Fruit fly (Drosophila melanogaster): ENCODE data around the gene BTBD9.

The BTBD9 gene

dm6 chrX:10748647-10749046 lies 19.7 kb upstream of the BTBD9 start:
- TF ChIP-seq CG17801 (GFP tag; optimal IDR thresholded peaks at IDR 0.05; ENCODE audit: partially characterized antibody), result no peak

DNA sequence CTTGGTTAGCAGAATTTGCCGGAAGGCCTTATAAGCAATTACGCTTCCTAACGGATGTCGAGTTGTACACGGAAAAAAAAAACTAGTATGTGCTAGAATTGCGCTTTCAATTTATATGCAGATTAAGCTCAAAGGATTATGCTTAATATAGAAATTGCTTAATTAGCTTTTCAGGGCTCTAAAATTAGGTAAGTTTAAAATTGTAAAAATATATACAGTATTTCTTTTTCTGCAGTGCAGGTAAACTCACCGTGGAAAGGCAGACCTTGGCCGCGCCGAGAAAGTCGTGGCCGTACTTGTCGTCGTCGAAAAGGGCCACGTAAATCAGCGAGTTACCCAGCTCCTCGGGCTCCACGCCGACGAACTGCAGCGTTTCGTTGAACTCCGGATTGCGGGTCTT lies 17.7 kb upstream of the BTBD9 start:
- no peak for TF ChIP-seq CG17801 (GFP tag; optimal IDR thresholded peaks at IDR 0.05; ENCODE audit: partially characterized antibody)

DNA sequence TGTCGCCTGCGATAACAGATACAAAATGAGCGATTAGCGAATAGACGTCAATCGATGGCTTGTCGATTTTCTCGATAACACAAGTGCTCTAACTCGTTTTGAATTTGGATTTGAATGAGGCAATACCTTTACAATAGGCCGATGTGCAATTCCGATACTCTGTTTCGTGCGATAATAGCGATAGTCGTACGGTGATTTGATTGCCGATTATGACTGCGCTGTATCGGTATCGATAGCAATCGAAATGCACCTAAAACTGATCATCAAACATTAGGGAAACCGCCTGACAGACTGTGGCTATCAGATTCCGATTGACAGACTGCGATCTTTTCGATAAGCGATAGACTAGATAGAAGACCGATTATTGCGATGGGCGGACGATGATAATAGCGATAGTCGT lies 16.6 kb upstream of the BTBD9 start:
- no peak for TF ChIP-seq CG17801 (GFP tag; optimal IDR thresholded peaks at IDR 0.05; ENCODE audit: partially characterized antibody)

- TF ChIP-seq CG17801 (GFP tag; optimal IDR thresholded peaks at IDR 0.05; ENCODE audit: partially characterized antibody), result no peak
Observed at dm6 chrX:10756026-10756561, 12.2 kb upstream of the BTBD9 start.

- no peak for TF ChIP-seq CG17801 (GFP tag; optimal IDR thresholded peaks at IDR 0.05; ENCODE audit: partially characterized antibody)
Observed at dm6 chrX:10757616-10758078, 10.7 kb upstream of the BTBD9 start, which contains the start of gene Rph. Gene Rph (minus strand): TSS chrX:10757666.

dm6 chrX:10762569-10762958 lies 5.8 kb upstream of the BTBD9 start:
- no peak for TF ChIP-seq CG17801 (GFP tag; optimal IDR thresholded peaks at IDR 0.05; ENCODE audit: partially characterized antibody)

DNA sequence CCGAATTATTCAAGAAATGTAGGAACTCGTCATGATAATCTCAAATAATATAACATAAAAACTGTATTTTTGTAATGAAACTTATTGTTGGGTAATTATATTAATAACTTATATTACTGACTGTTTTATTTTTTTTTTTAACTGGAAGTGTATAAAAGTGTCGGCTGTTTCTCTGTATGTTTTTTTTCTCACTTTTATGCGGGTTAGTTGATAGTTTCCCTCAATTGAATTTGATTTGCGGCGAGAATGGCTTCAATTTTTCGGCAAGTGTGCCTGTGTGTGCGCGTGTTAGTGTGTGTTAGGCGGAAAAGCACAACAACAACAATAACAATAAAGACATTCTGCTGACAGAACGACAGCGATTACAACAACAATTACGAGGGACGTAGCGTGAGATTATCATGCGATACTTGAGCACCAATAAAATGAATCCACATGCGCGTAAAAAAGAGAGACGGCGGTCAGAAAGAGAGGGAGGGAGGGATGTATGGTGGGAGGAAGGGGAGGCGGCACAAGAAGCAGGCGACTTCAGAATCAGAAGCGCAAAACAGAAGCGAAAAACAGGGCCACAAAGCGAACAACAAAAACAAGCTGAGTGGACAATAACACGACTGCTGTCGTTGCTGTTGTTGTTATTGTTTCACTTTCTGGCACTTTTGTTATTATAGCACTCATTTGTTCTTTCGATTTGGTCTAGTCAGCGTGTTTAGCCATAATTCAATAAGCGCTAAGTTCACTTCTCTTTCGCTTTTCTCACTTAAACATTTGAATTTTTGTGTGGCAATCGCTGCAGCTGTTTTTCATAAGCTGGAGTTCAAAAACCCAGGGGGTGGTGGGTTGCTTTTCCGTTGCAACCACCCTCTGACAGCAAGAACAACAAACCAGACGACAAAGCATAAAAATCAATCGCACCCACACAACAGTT lies 5.1 kb upstream of the BTBD9 start:
- peak; percentile 88 for TF ChIP-seq CG17801 (GFP tag; optimal IDR thresholded peaks at IDR 0.05; ENCODE audit: partially characterized antibody)

DNA sequence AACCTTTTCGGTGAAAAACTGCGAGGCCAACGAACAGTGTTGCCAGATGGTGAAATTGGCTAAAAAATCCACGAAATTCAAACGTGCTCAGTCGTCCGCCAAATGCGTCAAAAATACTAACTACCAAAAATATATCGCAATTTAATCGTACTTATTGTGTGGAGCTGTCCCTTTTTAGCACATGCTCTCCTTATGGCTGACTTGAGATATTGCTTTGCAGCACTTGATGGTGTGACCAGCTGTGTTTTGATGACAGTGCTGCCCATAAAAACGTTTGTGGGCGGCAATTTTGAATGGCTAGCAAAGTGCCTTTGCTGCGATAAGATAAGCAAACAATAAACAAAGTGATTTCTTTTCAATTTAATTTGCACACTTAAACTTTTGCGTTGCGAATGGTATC lies 4.1 kb upstream of the BTBD9 start, which contains the start of gene Tango5:
Tango5 (minus strand) TSS at position 208 of the 400 bp plus-strand sequence.
- peak; percentile 44 for TF ChIP-seq CG17801 (GFP tag; optimal IDR thresholded peaks at IDR 0.05; ENCODE audit: partially characterized antibody)

- no peak for TF ChIP-seq CG17801 (GFP tag; optimal IDR thresholded peaks at IDR 0.05; ENCODE audit: partially characterized antibody)
Observed at dm6 chrX:10766976-10767349, 1.4 kb upstream of the BTBD9 start.

DNA sequence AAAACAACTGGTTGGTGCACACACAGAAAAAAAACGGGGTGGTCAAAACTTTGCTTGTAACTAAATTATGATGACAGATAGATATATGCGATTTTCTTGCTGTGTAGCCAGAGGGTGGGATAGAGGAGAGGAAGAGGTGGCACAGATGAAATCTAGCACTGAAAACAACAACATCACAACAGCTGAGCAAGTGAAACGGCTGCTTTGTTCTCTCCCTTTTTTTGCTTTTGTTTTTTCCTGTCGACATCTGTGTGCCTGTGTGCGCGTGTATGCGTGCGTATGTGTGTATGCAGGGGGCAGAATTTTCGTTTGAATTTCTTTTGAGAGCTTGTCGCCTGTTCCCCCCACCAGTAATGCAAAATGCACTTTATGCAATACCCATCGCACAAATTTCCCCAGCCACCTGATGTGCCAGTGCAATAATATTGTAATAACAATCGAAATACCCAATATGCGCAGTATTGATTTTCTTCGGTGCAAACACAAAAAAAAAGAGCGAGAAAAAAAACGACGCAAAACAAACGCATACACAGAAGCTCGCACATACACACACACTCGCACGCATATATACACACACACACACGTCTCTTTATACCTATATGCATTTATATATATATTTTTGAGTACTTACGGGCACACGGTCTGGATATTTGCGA lies 859 bp upstream of the BTBD9 start:
- TF ChIP-seq CG17801 (GFP tag; optimal IDR thresholded peaks at IDR 0.05; ENCODE audit: partially characterized antibody), result no peak

DNA sequence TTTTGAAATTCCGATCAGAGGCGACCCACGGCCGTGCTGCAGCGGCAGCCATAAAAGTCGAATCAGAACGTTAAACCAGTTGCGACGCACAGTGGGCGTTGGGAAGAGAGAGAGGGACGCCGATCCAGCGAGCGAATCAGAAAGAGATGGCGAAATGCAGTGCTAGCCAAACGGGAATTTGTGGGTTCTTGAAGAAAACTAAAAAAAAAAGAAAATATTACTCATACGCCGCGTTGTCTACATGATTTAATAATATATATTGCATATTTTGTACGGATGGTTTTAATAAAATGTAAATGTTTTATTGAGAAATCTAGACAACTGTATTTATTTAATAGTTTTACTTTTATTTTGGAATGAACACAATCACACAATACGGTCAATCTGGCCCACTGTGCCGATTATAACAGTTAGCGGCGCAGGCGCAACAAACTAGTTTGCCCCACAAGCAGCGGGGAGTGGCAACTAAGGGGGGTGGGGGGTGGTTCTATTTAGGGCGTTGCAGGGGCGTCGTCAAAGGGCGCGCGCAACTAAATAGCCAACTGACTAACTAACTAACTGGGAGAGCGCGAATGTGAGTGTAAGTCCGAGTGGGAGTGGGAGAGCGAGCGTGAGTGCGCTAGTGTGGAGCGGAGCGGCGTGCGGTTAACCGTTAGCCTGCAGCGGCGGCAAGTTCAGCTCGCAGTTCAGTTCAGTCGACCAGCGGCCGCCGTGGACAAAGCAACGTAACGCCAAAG lies 3.7 kb downstream of the BTBD9 start, which contains the start of gene CG15211:
CG15211 (plus strand) TSS at position 686 of the 737 bp plus-strand sequence.
- TF ChIP-seq CG17801 (GFP tag; optimal IDR thresholded peaks at IDR 0.05; ENCODE audit: partially characterized antibody), result peak; percentile 8

DNA sequence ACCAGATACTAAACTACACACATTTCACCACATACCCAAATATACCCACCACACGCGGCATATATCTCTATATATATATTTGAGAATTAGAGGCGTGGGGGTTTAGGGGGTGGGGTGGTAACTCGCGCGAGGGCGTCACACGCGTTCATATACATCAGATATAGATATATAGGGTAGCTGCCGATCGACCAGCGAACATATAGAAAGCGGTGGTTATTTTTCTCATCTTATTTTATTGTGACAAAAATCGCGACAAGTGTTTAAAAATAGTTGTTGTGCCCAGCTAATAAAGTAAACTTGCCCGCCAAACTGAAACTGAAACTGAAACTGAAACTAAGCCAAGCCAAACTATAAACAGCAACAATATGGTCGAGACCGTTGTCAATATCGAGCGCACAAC lies 4.3 kb downstream of the BTBD9 start:
- TF ChIP-seq CG17801 (GFP tag; optimal IDR thresholded peaks at IDR 0.05; ENCODE audit: partially characterized antibody), result no peak

DNA sequence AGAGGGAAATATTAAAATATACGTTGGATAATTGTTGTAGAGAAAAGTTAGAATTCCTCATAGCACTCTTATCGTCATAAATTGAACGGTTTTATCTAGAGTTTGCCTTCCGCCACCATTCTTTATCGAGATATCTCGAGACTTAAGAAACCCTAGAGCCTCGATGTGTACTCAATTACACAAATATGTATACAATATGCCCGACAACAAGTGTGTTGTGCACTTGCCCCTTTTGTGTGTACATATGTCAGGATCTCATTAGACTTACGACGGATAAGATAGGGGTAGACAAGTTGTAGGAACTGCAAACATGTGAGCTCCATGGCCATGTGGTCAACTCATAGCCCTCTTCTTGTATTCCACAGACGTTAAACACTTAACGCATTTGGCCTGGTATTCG lies 5.2 kb downstream of the BTBD9 start:
- no peak for TF ChIP-seq CG17801 (GFP tag; optimal IDR thresholded peaks at IDR 0.05; ENCODE audit: partially characterized antibody)

DNA sequence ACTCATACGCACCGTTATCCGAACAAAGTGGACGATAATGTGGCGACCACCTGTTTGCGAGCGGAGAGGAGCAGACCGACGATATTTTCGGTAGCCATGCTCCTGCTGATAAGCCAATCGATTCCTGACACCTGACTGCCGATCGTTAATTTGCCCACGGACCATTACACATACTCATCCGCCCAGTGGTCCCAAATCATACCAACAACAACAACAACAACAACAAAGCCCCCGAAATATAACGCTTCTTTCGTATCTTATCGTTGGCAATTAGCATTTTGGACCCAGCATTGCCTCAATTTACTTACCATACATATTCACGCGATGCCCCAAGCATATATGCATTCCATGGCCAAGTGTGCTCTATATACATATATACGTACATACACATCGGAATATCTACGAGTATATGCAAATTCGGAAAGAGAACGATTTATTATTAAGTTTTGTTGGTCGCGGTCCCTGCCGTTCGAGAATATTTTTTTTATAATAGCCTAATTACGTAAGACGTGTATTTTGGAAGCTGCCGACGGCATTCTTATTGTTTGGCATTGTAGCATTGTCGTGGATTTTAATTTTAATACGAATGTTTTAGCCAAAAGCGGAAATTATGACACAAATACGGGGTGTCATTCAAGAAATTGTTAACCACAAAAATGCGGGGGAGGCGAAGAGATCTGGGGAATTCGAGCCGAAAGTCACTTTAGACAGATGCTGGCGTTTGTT lies 6.8 kb downstream of the BTBD9 start:
- no peak for TF ChIP-seq CG17801 (GFP tag; optimal IDR thresholded peaks at IDR 0.05; ENCODE audit: partially characterized antibody)
